Fruit fly (Drosophila melanogaster) whole organism, wandering third instar larva: ENCODE data around the gene fbl.

ENCODE experiments used
- Abd-B ChIP-seq: fragments of >200 bp; optimal IDR thresholded peaks from 2 replicates; lab custom pipeline; 2017; ENCODE audit warnings: missing biosample characterization, missing genetic modification characterization
- CG32264 ChIP-seq: fragments of 200-800 bp; sonication (Bioruptor generic); optimal IDR thresholded peaks from 2 replicates; lab custom pipeline; 2016; ENCODE audit warnings: missing biosample characterization, missing genetic modification characterization
- CrebA ChIP-seq: fragments of 200-800 bp; sonication (Bioruptor generic); optimal IDR thresholded peaks from 2 replicates; lab custom pipeline; 2016; ENCODE audit warnings: missing biosample characterization, mild to moderate bottlenecking, missing genetic modification characterization, borderline replicate concordance
- Dfd ChIP-seq: fragments of >200 bp; optimal IDR thresholded peaks from 2 replicates; lab custom pipeline; 2017; ENCODE audit warnings: missing biosample characterization, missing genetic modification characterization
- Dif ChIP-seq: fragments of 200-275, 200-300 bp; sonication (Bioruptor generic); optimal IDR thresholded peaks from 2 replicates; lab custom pipeline; 2018; ENCODE audit warnings: missing biosample characterization, missing genetic modification characterization; ENCODE audit not compliant: partially characterized antibody
- GATAd ChIP-seq: sonication (Bioruptor generic); optimal IDR thresholded peaks from 2 replicates; lab custom pipeline; 2016; ENCODE audit warnings: missing biosample characterization, missing genetic modification characterization
- HLH106 ChIP-seq: fragments of 200-800 bp; optimal IDR thresholded peaks from 3 replicates; lab custom pipeline; 2019; ENCODE audit warnings: missing biosample characterization, mild to moderate bottlenecking, missing genetic modification characterization, moderate library complexity
- Hr78 ChIP-seq: fragments of >200 bp; optimal IDR thresholded peaks from 2 replicates; lab custom pipeline; 2017; ENCODE audit warnings: missing biosample characterization, missing genetic modification characterization
- Hr83 ChIP-seq: fragments of 200-300 bp; sonication (Bioruptor generic); optimal IDR thresholded peaks from 2 replicates; lab custom pipeline; 2016; ENCODE audit warnings: missing biosample characterization, mild to moderate bottlenecking, missing genetic modification characterization, moderate library complexity; ENCODE audit not compliant: poor library complexity, severe bottlenecking
- Jra ChIP-seq: sonication (Bioruptor generic); optimal IDR thresholded peaks from 2 replicates; lab custom pipeline; 2016; ENCODE audit warnings: missing biosample characterization, missing genetic modification characterization
- Mio ChIP-seq: sonication (Bioruptor generic); optimal IDR thresholded peaks from 2 replicates; lab custom pipeline; 2016; ENCODE audit warnings: missing biosample characterization, missing genetic modification characterization
- Myc ChIP-seq: fragments of >200 bp; optimal IDR thresholded peaks from 2 replicates; lab custom pipeline; 2017
- OdsH ChIP-seq: fragments of 200-800 bp; sonication (Bioruptor generic); optimal IDR thresholded peaks from 2 replicates; lab custom pipeline; 2016; ENCODE audit warnings: missing biosample characterization, mild to moderate bottlenecking, missing genetic modification characterization
- Rel ChIP-seq, 2 experiments: fragments of 200-800 bp; sonication (Bioruptor generic) in 1 of 2; optimal IDR thresholded peaks; 2 replicates in 1 of 2; 3 replicates in 1 of 2; lab custom pipeline; 2016 to 2019; ENCODE audit warnings: mild to moderate bottlenecking in 2 of 2, missing biosample characterization in 2 of 2, missing genetic modification characterization in 2 of 2, moderate library complexity in 1 of 2
- Sp1 ChIP-seq: fragments of 200-800 bp; sonication (Bioruptor generic); optimal IDR thresholded peaks from 3 replicates; lab custom pipeline; 2019; ENCODE audit warnings: missing biosample characterization, mild to moderate bottlenecking, missing genetic modification characterization, moderate library complexity
- Vsx2 ChIP-seq: fragments of 200-300, 225-300 bp; sonication (Bioruptor generic); optimal IDR thresholded peaks from 2 replicates; lab custom pipeline; 2018; ENCODE audit warnings: missing biosample characterization, missing genetic modification characterization; ENCODE audit not compliant: partially characterized antibody
- br ChIP-seq: fragments of 200-800 bp; sonication (Bioruptor generic); optimal IDR thresholded peaks from 2 replicates; lab custom pipeline; 2016; ENCODE audit warnings: missing biosample characterization, missing genetic modification characterization
- dmrt93B ChIP-seq: fragments of 200-800 bp; sonication (Bioruptor generic); optimal IDR thresholded peaks from 2 replicates; lab custom pipeline; 2018; ENCODE audit warnings: missing biosample characterization, mild to moderate bottlenecking, missing genetic modification characterization
- dsf ChIP-seq: sonication (Bioruptor generic); optimal IDR thresholded peaks from 2 replicates; lab custom pipeline; 2016; ENCODE audit warnings: missing biosample characterization, missing genetic modification characterization, borderline replicate concordance
- ey ChIP-seq: fragments of 200-800 bp; sonication (Bioruptor generic); optimal IDR thresholded peaks from 2 replicates; lab custom pipeline; 2016; ENCODE audit warnings: missing biosample characterization, missing genetic modification characterization
- foxo ChIP-seq, 2 experiments: fragments of 200-800 bp; sonication (Bioruptor generic); optimal IDR thresholded peaks; 2 replicates in 1 of 2; 3 replicates in 1 of 2; lab custom pipeline; 2016 to 2017; ENCODE audit warnings: missing biosample characterization in 2 of 2, missing genetic modification characterization in 2 of 2
- fru ChIP-seq: fragments of 200-800 bp; sonication (Bioruptor generic); optimal IDR thresholded peaks from 3 replicates; lab custom pipeline; 2016; ENCODE audit warnings: missing biosample characterization, mild to moderate bottlenecking, missing genetic modification characterization
- h ChIP-seq: fragments of 200-800 bp; sonication (Bioruptor generic); optimal IDR thresholded peaks from 3 replicates; lab custom pipeline; 2016; ENCODE audit warnings: missing biosample characterization, mild to moderate bottlenecking, missing genetic modification characterization
- jim ChIP-seq: fragments of 175-275, 200-325 bp; sonication (Bioruptor generic); optimal IDR thresholded peaks from 2 replicates; lab custom pipeline; 2016; ENCODE audit warnings: missing biosample characterization, mild to moderate bottlenecking, missing genetic modification characterization
- lola ChIP-seq: fragments of >200 bp; optimal IDR thresholded peaks from 2 replicates; lab custom pipeline; 2017; ENCODE audit warnings: missing biosample characterization, missing genetic modification characterization
- pan ChIP-seq: fragments of >200 bp; optimal IDR thresholded peaks from 2 replicates; lab custom pipeline; 2017
- psq ChIP-seq: fragments of 200-800 bp; sonication (Bioruptor generic); optimal IDR thresholded peaks from 3 replicates; lab custom pipeline; 2017; ENCODE audit warnings: missing biosample characterization, mild to moderate bottlenecking, missing genetic modification characterization, moderate library complexity
- rgr ChIP-seq: fragments of 200-800 bp; sonication (Bioruptor generic); optimal IDR thresholded peaks from 3 replicates; lab custom pipeline; 2016; ENCODE audit warnings: missing biosample characterization, mild to moderate bottlenecking, missing genetic modification characterization
- sage ChIP-seq: fragments of 200-800 bp; sonication (Bioruptor generic); optimal IDR thresholded peaks from 2 replicates; lab custom pipeline; 2016; ENCODE audit warnings: missing biosample characterization, mild to moderate bottlenecking, missing genetic modification characterization
- sv ChIP-seq: fragments of 200-800 bp; sonication (Bioruptor generic); optimal IDR thresholded peaks from 3 replicates; lab custom pipeline; 2016; ENCODE audit warnings: missing biosample characterization, missing genetic modification characterization
- tai ChIP-seq: sonication (Bioruptor generic); optimal IDR thresholded peaks from 2 replicates; lab custom pipeline; 2016; ENCODE audit warnings: missing biosample characterization, missing genetic modification characterization
- usp ChIP-seq: fragments of >200 bp; optimal IDR thresholded peaks from 2 replicates; lab custom pipeline; 2017; ENCODE audit warnings: missing biosample characterization, missing genetic modification characterization
- woc ChIP-seq: sonication (Bioruptor generic); optimal IDR thresholded peaks from 2 replicates; lab custom pipeline; 2016; ENCODE audit warnings: missing biosample characterization, mild to moderate bottlenecking, missing genetic modification characterization

fbl gene

DNA sequence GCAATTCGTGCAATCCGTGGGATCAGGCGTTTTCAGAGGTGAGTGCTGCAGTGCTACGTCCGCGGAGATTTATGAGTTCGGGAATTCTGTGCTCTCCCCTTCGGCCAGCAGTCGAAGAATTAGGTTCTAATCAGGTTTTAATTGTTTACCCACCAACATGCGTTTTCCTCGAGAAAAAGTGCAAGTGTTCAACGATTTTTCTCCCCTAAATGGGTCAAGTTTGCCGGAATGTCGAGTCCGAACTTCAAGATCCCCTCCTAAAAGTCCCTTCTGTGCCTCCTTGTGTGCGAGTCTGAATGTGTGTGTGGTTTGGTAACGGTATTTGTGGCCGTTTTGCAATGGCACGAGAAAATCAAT, 7.7 kb upstream of the fbl start:
- TF ChIP-seq GATAd (GFP tag; lab: Kevin White, UChicago) (no peak), CG32264 (GFP tag; lab: Kevin White, UChicago) (no peak), Vsx2 (GFP tag; lab: Kevin White, UChicago) (no peak), sv (GFP tag; lab: Kevin White, UChicago) (no peak), Mio (GFP tag; lab: Kevin White, UChicago) (no peak), Hr78 (GFP tag; lab: Kevin White, UChicago) (no peak), ey (no peak), Dif (GFP tag; lab: Kevin White, UChicago) (no peak), Sp1 (GFP tag; lab: Kevin White, UChicago) (no peak), tai (no peak), h (no peak)
- TF ChIP-seq, all 38 proteins: peak for 0

DNA sequence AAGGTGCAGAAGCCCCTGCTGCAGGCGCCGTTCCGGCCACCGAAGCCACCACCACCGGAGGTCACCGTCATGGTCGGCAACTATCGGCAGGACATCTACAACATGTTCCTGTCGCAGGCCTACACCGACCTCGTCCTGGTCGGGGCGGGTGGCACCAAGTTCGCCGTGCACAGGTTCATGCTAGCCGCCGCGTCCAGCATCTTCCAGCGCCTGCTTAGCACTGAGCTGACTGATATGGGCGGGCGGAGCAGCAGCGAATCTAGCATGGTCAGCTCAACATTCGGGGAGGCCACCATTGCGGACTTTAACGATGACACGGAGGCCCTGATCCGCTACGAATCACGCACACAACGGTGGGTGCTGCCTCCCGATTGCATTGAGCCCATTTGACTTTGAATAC, 4.7 kb upstream of the fbl start:
- TF ChIP-seq usp (GFP tag; lab: Kevin White, UChicago) (no peak), Jra (GFP tag; lab: Kevin White, UChicago) (no peak), CrebA (no peak), Rel (GFP tag; optimal IDR thresholded peaks at IDR 0.05; lab: Kevin White, UChicago) (no peak), Rel (tag; optimal IDR thresholded peaks at IDR 0.05; lab: Kevin White, UChicago) (no peak), GATAd (GFP tag; lab: Kevin White, UChicago) (no peak), br (no peak), HLH106 (tag; lab: Kevin White, UChicago) (no peak), CG32264 (GFP tag; lab: Kevin White, UChicago) (no peak), dsf (no peak), fru (GFP tag; lab: Kevin White, UChicago) (no peak), dmrt93B (no peak), pan (no peak)

DNA sequence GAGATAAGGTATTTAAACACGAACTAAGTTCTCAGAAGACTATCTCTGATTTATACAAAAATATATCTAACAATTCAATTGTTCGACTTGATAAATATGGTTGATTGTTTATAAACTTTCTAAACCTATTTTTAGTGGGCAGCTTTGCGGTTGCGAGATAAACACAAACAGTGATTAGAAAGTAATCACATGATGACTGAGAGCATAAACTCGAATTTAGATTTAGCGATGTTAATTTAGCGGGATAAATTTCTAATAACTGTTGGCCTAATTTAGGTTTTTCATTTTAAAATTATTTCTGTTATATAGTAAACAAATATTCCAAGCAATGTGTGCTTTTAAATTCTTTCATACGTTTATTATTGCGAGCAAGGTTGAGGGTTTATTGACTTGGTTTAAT, 777 bp downstream of the fbl start:
- TF ChIP-seq ey (no peak), fru (GFP tag; lab: Kevin White, UChicago) (no peak), Dfd (GFP tag; lab: Kevin White, UChicago) (no peak), CrebA (no peak), OdsH (GFP tag; lab: Kevin White, UChicago) (no peak), dsf (no peak), GATAd (GFP tag; lab: Kevin White, UChicago) (no peak), psq (GFP tag; lab: Kevin White, UChicago) (no peak), lola (GFP tag; lab: Kevin White, UChicago) (no peak), h (no peak), foxo (GFP tag; optimal IDR thresholded peaks at IDR 0.05; lab: Kevin White, UChicago) (no peak), Jra (GFP tag; lab: Kevin White, UChicago) (no peak), Myc (lab: Kevin White, UChicago) (no peak), HLH106 (tag; lab: Kevin White, UChicago) (no peak), dmrt93B (no peak), Hr78 (GFP tag; lab: Kevin White, UChicago) (no peak), usp (GFP tag; lab: Kevin White, UChicago) (no peak), jim (no peak), sage (GFP tag; lab: Kevin White, UChicago) (no peak), Abd-B (GFP tag; lab: Kevin White, UChicago) (no peak)

DNA sequence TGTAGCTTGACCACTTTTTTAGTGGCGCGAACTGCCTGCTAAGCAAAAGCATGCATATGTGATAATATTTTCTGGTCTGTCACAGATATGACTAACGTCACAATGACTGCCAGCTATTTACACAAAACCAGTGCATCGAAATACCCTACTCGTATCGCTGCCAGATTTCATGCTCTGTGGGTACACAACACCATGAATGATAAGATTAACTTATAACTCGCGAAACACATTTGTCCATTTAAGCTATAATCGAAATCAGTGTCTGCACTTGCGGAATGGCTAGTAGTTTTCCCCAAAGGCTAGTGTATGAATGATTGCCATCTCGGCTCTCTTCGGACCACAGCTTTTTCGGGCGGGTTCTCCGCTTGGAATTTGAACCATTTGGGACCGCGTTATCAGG, 1.2 kb downstream of the fbl start:
- TF ChIP-seq Mio (GFP tag; lab: Kevin White, UChicago) (no peak), woc (GFP tag; lab: Kevin White, UChicago) (no peak), rgr (GFP tag; lab: Kevin White, UChicago) (peak; percentile 16), Hr83 (GFP tag; lab: Kevin White, UChicago) (peak; percentile 26)

DNA sequence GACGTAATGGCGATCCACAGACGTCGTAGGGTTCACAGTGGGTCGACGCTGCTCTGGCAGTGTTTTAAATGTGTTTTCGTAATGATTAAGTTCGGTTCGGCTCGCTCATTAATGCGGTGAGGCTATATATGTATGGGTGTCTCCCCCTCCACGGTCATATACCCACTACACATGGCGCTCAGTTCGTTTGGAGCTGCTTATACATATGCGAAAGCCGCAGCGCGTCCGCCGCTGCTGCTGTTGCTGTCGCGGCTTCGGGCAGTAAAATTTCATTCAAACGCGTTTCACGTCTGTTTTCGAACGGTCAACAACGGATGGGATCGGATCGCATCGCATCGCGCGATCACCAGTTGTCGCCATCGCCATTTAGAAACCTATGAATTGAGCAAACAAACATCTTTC, 1.7 kb downstream of the fbl start:
- TF ChIP-seq Rel (GFP tag; optimal IDR thresholded peaks at IDR 0.05; lab: Kevin White, UChicago) (no peak), Rel (tag; optimal IDR thresholded peaks at IDR 0.05; lab: Kevin White, UChicago) (peak; percentile 76), sv (GFP tag; lab: Kevin White, UChicago) (no peak), Dfd (GFP tag; lab: Kevin White, UChicago) (no peak), Sp1 (GFP tag; lab: Kevin White, UChicago) (peak; percentile 6), Hr83 (GFP tag; lab: Kevin White, UChicago) (no peak), foxo (GFP tag; optimal IDR thresholded peaks at IDR 0.05; lab: Kevin White, UChicago) (no peak), br (no peak), OdsH (GFP tag; lab: Kevin White, UChicago) (no peak), pan (no peak)
- TF ChIP-seq, all 38 proteins: peak for 2
